Worm (Caenorhabditis elegans): ENCODE measurements around the gene C53A5.9.

ce11 chrV:14548510-14548909 is 10.1 kb downstream of the C53A5.9 start:
- TF ChIP-seq ama-1 (optimal IDR thresholded peaks at IDR 0.05): no peak
- no peak for TF ChIP-seq zag-1 (tag; optimal IDR thresholded peaks at IDR 0.05)
- no peak for TF ChIP-seq R02D3.7 (tag; optimal IDR thresholded peaks at IDR 0.05)
- no peak for TF ChIP-seq ceh-82 (tag; optimal IDR thresholded peaks at IDR 0.05)
- TF ChIP-seq nhr-12 (tag; optimal IDR thresholded peaks at IDR 0.05): no peak
- no peak for TF ChIP-seq ZK546.5 (tag; optimal IDR thresholded peaks at IDR 0.05)

All from whole organism, L2 larva.